Worm (Caenorhabditis elegans): Measurements from ENCODE around the gene hlh-13.

ce11 chrX:4289805-4290204 is 40.8 kb downstream of the hlh-13 start:
- TF ChIP-seq efl-1 (optimal IDR thresholded peaks at IDR 0.05) (no peak), efl-1 (GFP tag; optimal IDR thresholded peaks at IDR 0.05 in 1 of 2) (no peak), ztf-11 (tag; optimal IDR thresholded peaks at IDR 0.05) (no peak), jun-1 (tag; optimal IDR thresholded peaks at IDR 0.05) (no peak), lsy-2 (tag; optimal IDR thresholded peaks at IDR 0.05) (no peak), ets-5 (GFP tag; IDR thresholded peaks at IDR 0.05) (no peak), lin-15B (tag; optimal IDR thresholded peaks at IDR 0.05) (no peak), egl-27 (tag; optimal IDR thresholded peaks at IDR 0.05) (no peak)

All from whole organism, L1 larva.